Fruit fly (Drosophila melanogaster) whole organism, embryonic: ENCODE data around the gene CG13373.

Experiments used
- BEAF-32 ChIP-seq: fragments of 200-800 bp; sonication (Bioruptor generic); optimal IDR thresholded peaks from 3 replicates; lab custom pipeline; 2017; ENCODE audit warnings: missing biosample characterization, missing genetic modification characterization, mild to moderate bottlenecking, moderate library complexity, missing genetic modification reagents
- CG10267 ChIP-seq: fragments of 200-800 bp; sonication (Bioruptor generic); optimal IDR thresholded peaks from 2 replicates; lab custom pipeline; 2018; ENCODE audit warnings: missing biosample characterization, mild to moderate bottlenecking, missing genetic modification characterization, moderate library complexity
- CG10565 ChIP-seq: fragments of 200-800 bp; sonication (Bioruptor generic); optimal IDR thresholded peaks from 3 replicates; lab custom pipeline; 2016; ENCODE audit warnings: missing biosample characterization, mild to moderate bottlenecking, missing genetic modification characterization
- CG13424 ChIP-seq: fragments of 200-800 bp; sonication (Bioruptor generic); optimal IDR thresholded peaks from 2 replicates; lab custom pipeline; 2019; ENCODE audit warnings: missing biosample characterization, mild to moderate bottlenecking, missing genetic modification characterization, moderate library complexity
- CG31224 ChIP-seq: fragments of 200-800 bp; sonication (Bioruptor generic); IDR thresholded peaks from 2 replicates; pipeline ENCODE4 v1.3.6; 2022; ENCODE audit warnings: missing biosample characterization, missing genetic modification characterization
- CG31365 ChIP-seq: fragments of 200-800 bp; sonication (Bioruptor generic); optimal IDR thresholded peaks from 2 replicates; lab custom pipeline; 2018; ENCODE audit warnings: missing biosample characterization, mild to moderate bottlenecking, missing genetic modification characterization
- CG3163 ChIP-seq: fragments of 200-800 bp; sonication (Bioruptor generic); optimal IDR thresholded peaks from 3 replicates; lab custom pipeline; 2016; ENCODE audit warnings: missing biosample characterization, missing genetic modification characterization
- CG4282 ChIP-seq: fragments of 200-800 bp; sonication (Bioruptor generic); optimal IDR thresholded peaks from 2 replicates; lab custom pipeline; 2016; ENCODE audit warnings: missing biosample characterization, missing genetic modification characterization
- CG8089 ChIP-seq: fragments of 200-800 bp; sonication (Bioruptor generic); optimal IDR thresholded peaks from 3 replicates; lab custom pipeline; 2016; ENCODE audit warnings: missing biosample characterization, missing genetic modification characterization
- CTCF ChIP-seq: fragments of 200-800 bp; sonication (Bioruptor generic); optimal IDR thresholded peaks from 2 replicates; lab custom pipeline; 2017; ENCODE audit warnings: missing biosample characterization, mild to moderate bottlenecking, missing genetic modification characterization, moderate library complexity
- Doc2 ChIP-seq: fragments of 200-800 bp; sonication (Bioruptor generic); IDR thresholded peaks from 2 replicates; pipeline ENCODE4 v1.3.6; 2022; ENCODE audit warnings: missing biosample characterization, missing genetic modification characterization
- Doc3 ChIP-seq: fragments of 200-800 bp; sonication (Bioruptor generic); IDR thresholded peaks from 3 replicates; pipeline ENCODE4 v1.3.6; 2022; ENCODE audit warnings: missing biosample characterization, missing genetic modification characterization; ENCODE audit not compliant: partially characterized antibody
- Ets97D ChIP-seq: fragments of 200-800 bp; sonication (Bioruptor generic); optimal IDR thresholded peaks from 3 replicates; lab custom pipeline; 2016; ENCODE audit warnings: missing biosample characterization, missing genetic modification characterization
- GATAe ChIP-seq: fragments of 200-800 bp; sonication (Bioruptor generic); conservative IDR thresholded peaks from 2 replicates; pipeline ENCODE4 v1.3.6; 2022; ENCODE audit warnings: missing biosample characterization, missing genetic modification characterization
- H15 ChIP-seq: fragments of 200-800 bp; sonication (Bioruptor generic); IDR thresholded peaks from 3 replicates; pipeline ENCODE4 v1.3.6; 2022; ENCODE audit warnings: missing biosample characterization, missing genetic modification characterization
- HLHmδ ChIP-seq: fragments of 200-800 bp; sonication (Bioruptor generic); optimal IDR thresholded peaks from 2 replicates; lab custom pipeline; 2018; ENCODE audit warnings: missing biosample characterization, mild to moderate bottlenecking, missing genetic modification characterization, moderate library complexity
- Kr ChIP-seq: fragments of 200-800 bp; sonication (Bioruptor generic); optimal IDR thresholded peaks from 2 replicates; lab custom pipeline; 2017; ENCODE audit warnings: missing biosample characterization, mild to moderate bottlenecking, missing genetic modification characterization
- Max ChIP-seq: fragments of 200-800 bp; sonication (Bioruptor generic); optimal IDR thresholded peaks from 2 replicates; lab custom pipeline; 2016; ENCODE audit warnings: missing biosample characterization, mild to moderate bottlenecking, missing genetic modification characterization
- Pdp1 ChIP-seq, 2 experiments: fragments of 200-800 bp; sonication (Bioruptor generic); optimal IDR thresholded peaks; 3 replicates each; lab custom pipeline; 2016; ENCODE audit warnings: missing biosample characterization in 2 of 2, missing genetic modification characterization in 2 of 2, mild to moderate bottlenecking in 1 of 2, moderate library complexity in 1 of 2
- Sox102F ChIP-seq: fragments of 200-800 bp; sonication (Bioruptor generic); optimal IDR thresholded peaks from 2 replicates; lab custom pipeline; 2018; ENCODE audit warnings: missing biosample characterization, mild to moderate bottlenecking, missing genetic modification characterization, moderate library complexity
- Trl ChIP-seq, 3 experiments: fragments of >200 bp in 2 of 3; fragments of 200-800 bp in 1 of 3; sonication (Bioruptor generic) in 1 of 3; optimal IDR thresholded peaks; 2 replicates in 1 of 3; 3 replicates in 2 of 3; lab custom pipeline; 2016 to 2017; ENCODE audit warnings: missing biosample characterization in 1 of 3, missing genetic modification characterization in 1 of 3
- ara ChIP-seq: fragments of 200-800 bp; sonication (Bioruptor generic); IDR thresholded peaks from 2 replicates; pipeline ENCODE4 v1.3.6; 2022; ENCODE audit warnings: missing biosample characterization, missing genetic modification characterization
- bbx ChIP-seq: fragments of 200-800 bp; sonication (Bioruptor generic); IDR thresholded peaks from 2 replicates; pipeline ENCODE4 v1.3.6; 2022; ENCODE audit warnings: missing biosample characterization, missing genetic modification characterization; ENCODE audit not compliant: partially characterized antibody
- br ChIP-seq: fragments of >200 bp; optimal IDR thresholded peaks from 2 replicates; lab custom pipeline; 2017
- caup ChIP-seq: fragments of 200-800 bp; sonication (Bioruptor generic); optimal IDR thresholded peaks from 3 replicates; lab custom pipeline; 2017; ENCODE audit warnings: missing biosample characterization, mild to moderate bottlenecking, missing genetic modification characterization, moderate library complexity; ENCODE audit not compliant: severe bottlenecking
- crp ChIP-seq, 2 experiments: fragments of 200-800 bp; sonication (Bioruptor generic); optimal IDR thresholded peaks; 2 replicates in 1 of 2; 3 replicates in 1 of 2; lab custom pipeline; 2017; ENCODE audit warnings: missing biosample characterization in 2 of 2, missing genetic modification characterization in 2 of 2, mild to moderate bottlenecking in 1 of 2, moderate library complexity in 1 of 2
- disco-r ChIP-seq: fragments of 200-800 bp; sonication (Bioruptor generic); optimal IDR thresholded peaks from 2 replicates; lab custom pipeline; 2016; ENCODE audit warnings: missing biosample characterization, missing genetic modification characterization
- fu2 ChIP-seq: fragments of 200-800 bp; sonication (Bioruptor generic); optimal IDR thresholded peaks from 2 replicates; lab custom pipeline; 2016; ENCODE audit warnings: missing biosample characterization, missing genetic modification characterization
- grau ChIP-seq: fragments of 200-800 bp; optimal IDR thresholded peaks from 3 replicates; lab custom pipeline; 2019; ENCODE audit warnings: missing biosample characterization, mild to moderate bottlenecking, missing genetic modification characterization, moderate library complexity
- grn ChIP-seq: fragments of 200-800 bp; sonication (Bioruptor generic); optimal IDR thresholded peaks from 3 replicates; lab custom pipeline; 2017; ENCODE audit warnings: missing biosample characterization, missing genetic modification characterization
- hb ChIP-seq: fragments of 200-800 bp; sonication (Bioruptor generic); IDR thresholded peaks from 3 replicates; pipeline ENCODE4 v1.3.6; 2022; ENCODE audit warnings: missing biosample characterization, missing genetic modification characterization; ENCODE audit not compliant: partially characterized antibody
- jing ChIP-seq: fragments of 200-800 bp; sonication (Bioruptor generic); optimal IDR thresholded peaks from 2 replicates; lab custom pipeline; 2018; ENCODE audit warnings: missing biosample characterization, mild to moderate bottlenecking, missing genetic modification characterization
- pho ChIP-seq: fragments of 200-800 bp; sonication (Bioruptor generic); optimal IDR thresholded peaks from 2 replicates; lab custom pipeline; 2016; ENCODE audit warnings: missing biosample characterization, missing genetic modification characterization
- psq ChIP-seq: fragments of 200-800 bp; sonication (Bioruptor generic); optimal IDR thresholded peaks from 2 replicates; lab custom pipeline; 2017; ENCODE audit warnings: missing biosample characterization, missing genetic modification characterization
- pum ChIP-seq: fragments of 200-800 bp; sonication (Bioruptor generic); optimal IDR thresholded peaks from 2 replicates; lab custom pipeline; 2016; ENCODE audit warnings: missing biosample characterization, missing genetic modification characterization
- repo ChIP-seq: fragments of 200-800 bp; sonication (Bioruptor generic); optimal IDR thresholded peaks from 2 replicates; lab custom pipeline; 2016; ENCODE audit warnings: missing biosample characterization, missing genetic modification characterization
- schlank ChIP-seq: fragments of 200-800 bp; sonication (Bioruptor generic); optimal IDR thresholded peaks from 2 replicates; lab custom pipeline; 2018; ENCODE audit warnings: missing biosample characterization, mild to moderate bottlenecking, missing genetic modification characterization
- seq ChIP-seq: fragments of 200-800 bp; sonication (Bioruptor generic); IDR thresholded peaks from 2 replicates; pipeline ENCODE4 v1.3.6; 2022; ENCODE audit warnings: missing biosample characterization, missing genetic modification characterization
- slbo ChIP-seq: fragments of 200-800 bp; sonication (Bioruptor generic); IDR thresholded peaks from 2 replicates; pipeline ENCODE4 v1.3.6; 2022; ENCODE audit warnings: missing biosample characterization, missing genetic modification characterization
- stc ChIP-seq: fragments of 200-800 bp; sonication (Bioruptor generic); IDR thresholded peaks from 2 replicates; pipeline ENCODE4 v1.3.6; 2022; ENCODE audit warnings: missing biosample characterization, missing genetic modification characterization

Gene CG13373

DNA sequence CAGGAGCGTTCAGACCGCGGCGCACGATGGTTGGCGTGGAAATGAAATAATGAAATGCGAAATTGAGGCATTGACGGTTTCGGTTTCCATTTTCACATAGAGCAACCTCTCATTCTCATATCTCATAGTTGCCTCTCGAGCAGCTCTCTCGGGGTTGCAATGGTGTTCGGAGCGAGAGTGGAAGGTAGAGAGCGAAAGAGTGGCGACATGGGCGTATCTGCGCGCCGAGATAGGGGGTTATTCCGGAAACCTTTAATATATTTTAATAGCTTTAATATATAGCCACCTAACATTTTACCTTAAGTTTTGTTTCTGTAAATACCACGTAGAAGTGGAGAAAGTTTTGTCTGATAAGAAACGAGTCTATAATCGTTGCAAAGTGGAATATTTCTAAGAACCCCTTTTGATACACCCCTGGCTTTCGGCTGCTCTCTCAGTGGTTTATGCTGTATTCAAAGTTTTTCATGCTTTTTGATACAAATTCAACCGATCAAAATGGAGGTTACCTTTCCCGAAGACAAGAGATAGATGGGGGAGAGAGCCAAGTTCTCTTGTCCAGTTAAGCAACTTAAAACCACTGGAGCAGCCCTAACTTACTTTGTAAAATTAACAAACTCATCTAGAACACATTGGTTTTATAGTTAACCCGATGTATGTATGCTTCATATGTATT lies 46.5 kb downstream of the CG13373 start, which contains the start of gene elav (continued):
- TF ChIP-seq pho (GFP tag; lab: Kevin White, UChicago) = peak; percentile 96
- no peak for TF ChIP-seq hb (GFP tag; lab: Robert Waterston, UW)
- TF ChIP-seq grau = peak; percentile 98
- TF ChIP-seq disco-r (GFP tag; lab: Kevin White, UChicago) = peak; percentile 89
- TF ChIP-seq pum (GFP tag; lab: Kevin White, UChicago) = peak; percentile 97
- TF ChIP-seq caup = peak; percentile 99
- TF ChIP-seq CG13424 (tag; lab: Kevin White, UChicago) = peak; percentile 99
- TF ChIP-seq repo (GFP tag; lab: Kevin White, UChicago) = peak; percentile 90
- TF ChIP-seq CG31224 = peak; percentile 95
- no peak for TF ChIP-seq br
- TF ChIP-seq jing (GFP tag; lab: Kevin White, UChicago) = peak; percentile 95
- peak; percentile 95 for TF ChIP-seq psq (GFP tag; lab: Kevin White, UChicago)
- peak; percentile 98 for TF ChIP-seq Sox102F (GFP tag; lab: Kevin White, UChicago)
- no peak for TF ChIP-seq bbx (GFP tag; lab: Robert Waterston, UW)
- TF ChIP-seq CG31365 (tag; lab: Kevin White, UChicago) = peak; percentile 90
- peak in 1 of 2 experiments; percentile 71 for TF ChIP-seq crp (GFP tag; optimal IDR thresholded peaks at IDR 0.05; lab: Kevin White, UChicago)
- TF ChIP-seq CTCF (GFP tag; lab: Kevin White, UChicago) = peak; percentile 77
- TF ChIP-seq slbo (GFP tag; lab: Robert Waterston, UW) = peak; percentile 99
- peak; percentile 77 for TF ChIP-seq CG3163 (GFP tag; lab: Kevin White, UChicago)
- TF ChIP-seq schlank (tag; lab: Kevin White, UChicago) = peak; percentile 97
- TF ChIP-seq GATAe (GFP tag; lab: Robert Waterston, UW) = peak; percentile 94
- TF ChIP-seq Kr (GFP tag; lab: Kevin White, UChicago) = peak; percentile 89
- TF ChIP-seq Doc2 (GFP tag; lab: Robert Waterston, UW) = peak; percentile 93
- TF ChIP-seq CG10267 (tag; lab: Kevin White, UChicago) = peak; percentile 97
- peak; percentile 75 for TF ChIP-seq CG10565 (GFP tag; lab: Kevin White, UChicago)
- peak; percentile 35 for TF ChIP-seq BEAF-32 (GFP tag; lab: Kevin White, UChicago)
- peak; percentile 98 for TF ChIP-seq stc
- TF ChIP-seq Trl (optimal IDR thresholded peaks at IDR 0.05; lab: Kevin White, UChicago) = peak; percentile 96 to 97
- TF ChIP-seq Trl (GFP tag; optimal IDR thresholded peaks at IDR 0.05; lab: Kevin White, UChicago) = peak; percentile 97
- peak; percentile 97 for TF ChIP-seq Max (GFP tag; lab: Kevin White, UChicago)
- peak; percentile 99 for TF ChIP-seq seq (GFP tag; lab: Robert Waterston, UW)
- TF ChIP-seq fu2 (GFP tag; lab: Kevin White, UChicago) = peak; percentile 95
- peak; percentile 84 for TF ChIP-seq grn (GFP tag; lab: Kevin White, UChicago)
- TF ChIP-seq H15 = peak; percentile 97
- peak; percentile 94 for TF ChIP-seq CG8089 (GFP tag; lab: Kevin White, UChicago)
- TF ChIP-seq ara (GFP tag; lab: Robert Waterston, UW) = peak; percentile 97
- TF ChIP-seq Ets97D = peak; percentile 82
- 0 out of 3 replicates have a peak, but pooled peaks have one; percentile 30 for TF ChIP-seq Doc3 (GFP tag; lab: Robert Waterston, UW)
- TF ChIP-seq CG4282 (GFP tag; lab: Kevin White, UChicago) = peak; percentile 82
- TF ChIP-seq Pdp1 (GFP tag; optimal IDR thresholded peaks at IDR 0.05; lab: Kevin White, UChicago) = peak; percentile 96 to 98
- no peak for TF ChIP-seq HLHmδ (GFP tag; lab: Kevin White, UChicago)
